Fruit fly (Drosophila melanogaster): Measurements from ENCODE around the gene CG10898.

Gene CG10898

dm6 chr3R:11561648-11562047, 4.1 kb downstream of the CG10898 start:
- TF ChIP-seq CG8301 (tag; optimal IDR thresholded peaks at IDR 0.05) (no peak), Ets98B (GFP tag; IDR thresholded peaks at IDR 0.05) (no peak), D1 (tag; optimal IDR thresholded peaks at IDR 0.05) (no peak), CG14655 (GFP tag; optimal IDR thresholded peaks at IDR 0.05) (no peak), CG4496 (GFP tag; IDR thresholded peaks at IDR 0.05) (no peak), CG32121 (GFP tag; IDR thresholded peaks at IDR 0.05) (no peak)

dm6 chr3R:11562326-11563109, 4.9 kb downstream of the CG10898 start:
- TF ChIP-seq D1 (tag; optimal IDR thresholded peaks at IDR 0.05) = peak; percentile 94
- peak; percentile 94 for TF ChIP-seq CG14655 (GFP tag; optimal IDR thresholded peaks at IDR 0.05)
- TF ChIP-seq CG12605 (GFP tag; IDR thresholded peaks at IDR 0.05) = peak; percentile 90
- TF ChIP-seq CG10348 (GFP tag; IDR thresholded peaks at IDR 0.05) = peak; percentile 66
- peak; percentile 97 for TF ChIP-seq Ets98B (GFP tag; IDR thresholded peaks at IDR 0.05)
- TF ChIP-seq CG15710 (tag; optimal IDR thresholded peaks at IDR 0.05) = peak; percentile 91
- TF ChIP-seq rn (GFP tag; IDR thresholded peaks at IDR 0.05) = peak; percentile 77
- peak; percentile 96 for TF ChIP-seq CG32121 (GFP tag; IDR thresholded peaks at IDR 0.05)
- peak; percentile 85 for TF ChIP-seq gl (tag; optimal IDR thresholded peaks at IDR 0.05)
- peak; percentile 90 for TF ChIP-seq CG34367 (tag; optimal IDR thresholded peaks at IDR 0.05)
- TF ChIP-seq Pif1A (GFP tag; optimal IDR thresholded peaks at IDR 0.05) = peak; percentile 98
- TF ChIP-seq fd96Ca (GFP tag; IDR thresholded peaks at IDR 0.05) = peak; percentile 98
- TF ChIP-seq Pif1B (GFP tag; optimal IDR thresholded peaks at IDR 0.05) = peak; percentile 94
- TF ChIP-seq Snoo (tag; optimal IDR thresholded peaks at IDR 0.05) = peak; percentile 96
- TF ChIP-seq CG17806 (tag; optimal IDR thresholded peaks at IDR 0.05) = peak; percentile 93
- TF ChIP-seq CG4496 (GFP tag; IDR thresholded peaks at IDR 0.05) = peak; percentile 98
- TF ChIP-seq CG8301 (tag; optimal IDR thresholded peaks at IDR 0.05) = peak; percentile 94
- TF ChIP-seq EcR (GFP tag; optimal IDR thresholded peaks at IDR 0.05) = peak; percentile 13
- TF ChIP-seq CG13204 (GFP tag; optimal IDR thresholded peaks at IDR 0.05) = peak; percentile 80
- peak; percentile 89 for TF ChIP-seq CG9948 (tag; optimal IDR thresholded peaks at IDR 0.05)
- peak; percentile 97 for TF ChIP-seq CG8159 (tag; optimal IDR thresholded peaks at IDR 0.05)

- no peak for TF ChIP-seq fd96Ca (GFP tag; IDR thresholded peaks at IDR 0.05)
- peak; percentile 14; the same call in 1 of the 2 replicates for TF ChIP-seq CG12605 (GFP tag; IDR thresholded peaks at IDR 0.05)
Observed at dm6 chr3R:11563147-11563546, 5.6 kb downstream of the CG10898 start.

dm6 chr3R:11564792-11565402, 7.3 kb downstream of the CG10898 start:
- TF ChIP-seq CG34367 (tag; optimal IDR thresholded peaks at IDR 0.05) (no peak), EcR (GFP tag; optimal IDR thresholded peaks at IDR 0.05) (peak; percentile 84)

- TF ChIP-seq Pif1A (GFP tag; optimal IDR thresholded peaks at IDR 0.05) (peak; percentile 49), CG10348 (GFP tag; IDR thresholded peaks at IDR 0.05) (no peak), CG12605 (GFP tag; IDR thresholded peaks at IDR 0.05) (peak; percentile 59), Pif1B (GFP tag; optimal IDR thresholded peaks at IDR 0.05) (peak; percentile 27), CG8301 (tag; optimal IDR thresholded peaks at IDR 0.05) (no peak), rn (GFP tag; IDR thresholded peaks at IDR 0.05) (no peak), CG8159 (tag; optimal IDR thresholded peaks at IDR 0.05) (no peak), CG4496 (GFP tag; IDR thresholded peaks at IDR 0.05) (peak; percentile 79; the same call in 2 of the 3 replicates), CG13204 (GFP tag; optimal IDR thresholded peaks at IDR 0.05) (peak; percentile 52), Snoo (tag; optimal IDR thresholded peaks at IDR 0.05) (peak; percentile 39), Ets98B (GFP tag; IDR thresholded peaks at IDR 0.05) (peak; percentile 61; the same call in 1 of the 2 replicates), CG34367 (tag; optimal IDR thresholded peaks at IDR 0.05) (peak; percentile 25), CG9948 (tag; optimal IDR thresholded peaks at IDR 0.05) (no peak), CG15710 (tag; optimal IDR thresholded peaks at IDR 0.05) (peak; percentile 11), CG32121 (GFP tag; IDR thresholded peaks at IDR 0.05) (peak; percentile 63), EcR (GFP tag; optimal IDR thresholded peaks at IDR 0.05) (peak; percentile 55), gl (tag; optimal IDR thresholded peaks at IDR 0.05) (peak; percentile 27)
Observed at dm6 chr3R:11566769-11567570, 9.4 kb downstream of the CG10898 start, which contains the start of the genes fabp and sea. Gene fabp (minus strand): TSS chr3R:11567054. Gene sea (minus strand): TSS chr3R:11567054.

dm6 chr3R:11568873-11569450, 11.4 kb downstream of the CG10898 start, which contains the start of gene Mrp4:
Gene Mrp4 (plus strand): TSS chr3R:11569250.
- TF ChIP-seq CG8159 (tag; optimal IDR thresholded peaks at IDR 0.05) (no peak), CG9948 (tag; optimal IDR thresholded peaks at IDR 0.05) (no peak), CG12605 (GFP tag; IDR thresholded peaks at IDR 0.05) (peak; percentile 92), gl (tag; optimal IDR thresholded peaks at IDR 0.05) (peak; percentile 63), CG13204 (GFP tag; optimal IDR thresholded peaks at IDR 0.05) (peak; percentile 48), CG15710 (tag; optimal IDR thresholded peaks at IDR 0.05) (peak; percentile 2), Pif1B (GFP tag; optimal IDR thresholded peaks at IDR 0.05) (peak; percentile 72), EcR (GFP tag; optimal IDR thresholded peaks at IDR 0.05) (peak; percentile 6), CG4496 (GFP tag; IDR thresholded peaks at IDR 0.05) (peak; percentile 75), Snoo (tag; optimal IDR thresholded peaks at IDR 0.05) (no peak), CG32121 (GFP tag; IDR thresholded peaks at IDR 0.05) (peak; percentile 74), fd96Ca (GFP tag; IDR thresholded peaks at IDR 0.05) (peak; percentile 72; the same call in 2 of the 3 replicates), CG8301 (tag; optimal IDR thresholded peaks at IDR 0.05) (no peak), CG10348 (GFP tag; IDR thresholded peaks at IDR 0.05) (no peak), Ets98B (GFP tag; IDR thresholded peaks at IDR 0.05) (peak; percentile 86), CG34367 (tag; optimal IDR thresholded peaks at IDR 0.05) (no peak), Pif1A (GFP tag; optimal IDR thresholded peaks at IDR 0.05) (peak; percentile 65), rn (GFP tag; IDR thresholded peaks at IDR 0.05) (no peak)
